Fruit fly (Drosophila melanogaster) whole organism: Measurements from ENCODE around the gene pall.

Experiments
- CG8478 ChIP-seq: fragments of >200 bp; optimal IDR thresholded peaks from 2 replicates; lab custom pipeline; 2018; ENCODE audit warnings: inconsistent platforms
- Dll ChIP-seq: fragments of >200 bp; optimal IDR thresholded peaks from 2 replicates; lab custom pipeline; 2017
- EcR ChIP-seq, 2 experiments: fragments of >200 bp; optimal IDR thresholded peaks; 2 replicates each; lab custom pipeline; 2017; ENCODE audit warnings: missing biosample characterization in 2 of 2, missing genetic modification characterization in 2 of 2, missing genetic modification reagents in 2 of 2
- psq ChIP-seq: fragments of >200 bp; optimal IDR thresholded peaks from 2 replicates; lab custom pipeline; 2017

DNA sequence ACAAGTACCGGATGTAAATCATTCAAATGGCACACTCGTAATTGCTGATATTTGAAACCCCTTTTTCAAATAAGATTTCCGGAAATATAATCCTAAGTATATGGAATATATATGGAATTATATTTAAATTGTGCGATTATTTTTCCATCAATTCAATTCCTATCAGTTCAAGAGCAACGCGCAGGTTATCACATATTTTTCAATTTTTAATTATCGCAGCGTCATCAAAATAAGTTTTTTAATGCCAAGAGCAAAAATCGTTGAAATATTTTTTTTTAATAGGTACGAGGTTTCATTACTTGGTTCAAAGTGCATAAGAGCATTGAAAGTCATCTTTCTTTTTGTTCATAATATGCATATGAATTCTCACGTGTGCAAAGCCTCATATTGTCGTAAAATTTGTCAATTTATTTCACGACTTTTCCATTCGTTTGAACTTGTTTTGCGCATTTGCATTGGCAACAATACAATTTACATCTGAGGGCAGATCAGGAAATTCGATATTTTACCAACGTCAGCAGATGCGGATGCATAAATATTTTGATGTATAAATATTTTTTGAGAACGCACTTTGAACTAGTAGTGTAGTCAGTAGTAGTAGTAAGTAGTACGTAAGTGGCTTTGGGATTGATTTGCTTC is 10.5 kb upstream of the pall start:
- TF ChIP-seq CG8478 (no peak), EcR (GFP tag; optimal IDR thresholded peaks at IDR 0.05; lab: Kevin White, UChicago) (no peak), Dll (lab: Kevin White, UChicago) (no peak), psq (lab: Kevin White, UChicago) (no peak)
